Fruit fly (Drosophila melanogaster): ENCODE results near the gene beta-Man.
"Not testable (repeated sequence)": the region's sequence is repeated elsewhere in the genome, so short reads cannot be mapped to it uniquely, and the experiment has no call there.

beta-Man gene

dm6 chr3R:4197055-4197454 is at the start of gene beta-Man:
Gene beta-Man, plus strand, starts transcription at chr3R:4197206.
- TF ChIP-seq ttk (optimal IDR thresholded peaks at IDR 0.05) (no peak), h (optimal IDR thresholded peaks at IDR 0.05) (no peak), Myc (optimal IDR thresholded peaks at IDR 0.05) (no peak), Sin3A (optimal IDR thresholded peaks at IDR 0.05) (no peak), insv (optimal IDR thresholded peaks at IDR 0.05) (no peak), psq (optimal IDR thresholded peaks at IDR 0.05) (no peak)

- TF ChIP-seq psq (optimal IDR thresholded peaks at IDR 0.05) = no peak
- no peak for TF ChIP-seq Myc (optimal IDR thresholded peaks at IDR 0.05)
- TF ChIP-seq h (optimal IDR thresholded peaks at IDR 0.05) = no peak
- no peak for TF ChIP-seq ttk (optimal IDR thresholded peaks at IDR 0.05)
- TF ChIP-seq insv (optimal IDR thresholded peaks at IDR 0.05) = no peak
- no peak for TF ChIP-seq Sin3A (optimal IDR thresholded peaks at IDR 0.05)
Observed at dm6 chr3R:4162135-4162534, 34.9 kb upstream of the beta-Man start, which contains the start of gene CG40198. Gene CG40198, minus strand, starts transcription at chr3R:4162235.

- no peak for TF ChIP-seq h (optimal IDR thresholded peaks at IDR 0.05)
- no peak for TF ChIP-seq Myc (optimal IDR thresholded peaks at IDR 0.05)
- TF ChIP-seq ttk (optimal IDR thresholded peaks at IDR 0.05) = no peak
- TF ChIP-seq Sin3A (optimal IDR thresholded peaks at IDR 0.05) = no peak
- no peak for TF ChIP-seq insv (optimal IDR thresholded peaks at IDR 0.05)
- TF ChIP-seq psq (optimal IDR thresholded peaks at IDR 0.05) = no peak
Observed at dm6 chr3R:4174470-4174869, 22.5 kb upstream of the beta-Man start, which contains the start of gene CG12581. Gene CG12581, plus strand, starts transcription at chr3R:4174632.

- TF ChIP-seq Myc (optimal IDR thresholded peaks at IDR 0.05) (no peak), psq (optimal IDR thresholded peaks at IDR 0.05) (no peak), Sin3A (optimal IDR thresholded peaks at IDR 0.05) (no peak), ttk (optimal IDR thresholded peaks at IDR 0.05) (no peak), h (optimal IDR thresholded peaks at IDR 0.05) (no peak), insv (optimal IDR thresholded peaks at IDR 0.05) (no peak)
Observed at dm6 chr3R:4174975-4175374, 22.0 kb upstream of the beta-Man start.

- TF ChIP-seq h (optimal IDR thresholded peaks at IDR 0.05) (no peak), Sin3A (optimal IDR thresholded peaks at IDR 0.05) (no peak), insv (optimal IDR thresholded peaks at IDR 0.05) (no peak), ttk (optimal IDR thresholded peaks at IDR 0.05) (no peak), Myc (optimal IDR thresholded peaks at IDR 0.05) (no peak), psq (optimal IDR thresholded peaks at IDR 0.05) (no peak)
Observed at dm6 chr3R:4176728-4177127, 20.3 kb upstream of the beta-Man start.

dm6 chr3R:4178750-4179485 is 18.1 kb upstream of the beta-Man start:
- no peak for TF ChIP-seq psq (optimal IDR thresholded peaks at IDR 0.05)
- TF ChIP-seq Sin3A (optimal IDR thresholded peaks at IDR 0.05) = no peak
- no peak for TF ChIP-seq ttk (optimal IDR thresholded peaks at IDR 0.05)

dm6 chr3R:4180543-4181214 is 16.3 kb upstream of the beta-Man start:
- no peak for TF ChIP-seq psq (optimal IDR thresholded peaks at IDR 0.05)
- TF ChIP-seq h (optimal IDR thresholded peaks at IDR 0.05) = no peak
- TF ChIP-seq Myc (optimal IDR thresholded peaks at IDR 0.05) = no peak
- TF ChIP-seq Sin3A (optimal IDR thresholded peaks at IDR 0.05) = no peak
- TF ChIP-seq insv (optimal IDR thresholded peaks at IDR 0.05) = no peak
- no peak for TF ChIP-seq ttk (optimal IDR thresholded peaks at IDR 0.05)

dm6 chr3R:4186820-4187540 is 10.0 kb upstream of the beta-Man start:
- TF ChIP-seq insv (optimal IDR thresholded peaks at IDR 0.05) = no peak
- TF ChIP-seq ttk (optimal IDR thresholded peaks at IDR 0.05) = no peak
- TF ChIP-seq psq (optimal IDR thresholded peaks at IDR 0.05) = no peak
- no peak for TF ChIP-seq Myc (optimal IDR thresholded peaks at IDR 0.05)
- TF ChIP-seq Sin3A (optimal IDR thresholded peaks at IDR 0.05) = no peak
- no peak for TF ChIP-seq h (optimal IDR thresholded peaks at IDR 0.05)

- TF ChIP-seq Myc (optimal IDR thresholded peaks at IDR 0.05) = no peak
- no peak for TF ChIP-seq h (optimal IDR thresholded peaks at IDR 0.05)
- TF ChIP-seq ttk (optimal IDR thresholded peaks at IDR 0.05) = no peak
- TF ChIP-seq insv (optimal IDR thresholded peaks at IDR 0.05) = no peak
- no peak for TF ChIP-seq Sin3A (optimal IDR thresholded peaks at IDR 0.05)
- TF ChIP-seq psq (optimal IDR thresholded peaks at IDR 0.05) = no peak
Observed at dm6 chr3R:4190160-4190559, 6.8 kb upstream of the beta-Man start, which contains the start of gene Dsk. Gene Dsk, minus strand, starts transcription at chr3R:4190260.

- TF ChIP-seq ttk, insv, Myc (optimal IDR thresholded peaks at IDR 0.05): not testable (repeated sequence)
Observed at dm6 chr3R:4211483-4211882, 14.5 kb downstream of the beta-Man start, which contains the start of gene aux. Gene aux, plus strand, starts transcription at chr3R:4211783.

- TF ChIP-seq h (optimal IDR thresholded peaks at IDR 0.05) (no peak), psq (optimal IDR thresholded peaks at IDR 0.05) (no peak), ttk (optimal IDR thresholded peaks at IDR 0.05) (no peak), insv (optimal IDR thresholded peaks at IDR 0.05) (no peak), Sin3A (optimal IDR thresholded peaks at IDR 0.05) (no peak), Myc (optimal IDR thresholded peaks at IDR 0.05) (no peak)
Observed at dm6 chr3R:4214038-4214437, 17.0 kb downstream of the beta-Man start.

dm6 chr3R:4214601-4215000 is 17.6 kb downstream of the beta-Man start:
- TF ChIP-seq Sin3A (optimal IDR thresholded peaks at IDR 0.05) (no peak), insv (optimal IDR thresholded peaks at IDR 0.05) (no peak), psq (optimal IDR thresholded peaks at IDR 0.05) (no peak), Myc (optimal IDR thresholded peaks at IDR 0.05) (no peak), ttk (optimal IDR thresholded peaks at IDR 0.05) (no peak), h (optimal IDR thresholded peaks at IDR 0.05) (no peak)

All from Kc167 (cell line).